Worm (Caenorhabditis elegans): Measurements from ENCODE around the gene eef-1A.2.

DNA sequence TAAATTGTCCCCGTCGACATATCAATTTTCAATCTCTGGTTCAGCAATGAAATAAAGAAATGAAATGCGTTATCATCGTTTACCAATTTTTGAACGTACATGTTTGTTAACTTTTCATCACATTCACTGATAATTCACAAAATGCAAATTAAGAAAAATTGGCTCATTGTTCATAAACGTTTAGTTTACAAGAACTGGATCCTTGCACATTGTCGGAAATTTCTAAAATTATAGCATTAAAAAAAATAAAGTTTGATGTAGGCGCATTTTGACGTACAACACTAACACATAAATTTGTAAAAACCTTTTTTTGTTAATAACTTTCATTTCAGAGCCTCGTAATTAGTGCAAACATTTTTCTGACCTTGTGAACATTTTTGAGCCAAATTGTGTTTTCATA, 23.8 kb upstream of the eef-1A.2 start, which contains the start of gene gpx-7:
- TF ChIP-seq nhr-12 (tag; optimal IDR thresholded peaks at IDR 0.05): no peak
- TF ChIP-seq lir-3 (tag; optimal IDR thresholded peaks at IDR 0.05; ENCODE audit: poor library complexity): no peak
- TF ChIP-seq fos-1 (tag; optimal IDR thresholded peaks at IDR 0.05): no peak

All from whole organism, L1 larva.